Worm (Caenorhabditis elegans): ENCODE results near the gene bigr-1.

The bigr-1 gene

DNA sequence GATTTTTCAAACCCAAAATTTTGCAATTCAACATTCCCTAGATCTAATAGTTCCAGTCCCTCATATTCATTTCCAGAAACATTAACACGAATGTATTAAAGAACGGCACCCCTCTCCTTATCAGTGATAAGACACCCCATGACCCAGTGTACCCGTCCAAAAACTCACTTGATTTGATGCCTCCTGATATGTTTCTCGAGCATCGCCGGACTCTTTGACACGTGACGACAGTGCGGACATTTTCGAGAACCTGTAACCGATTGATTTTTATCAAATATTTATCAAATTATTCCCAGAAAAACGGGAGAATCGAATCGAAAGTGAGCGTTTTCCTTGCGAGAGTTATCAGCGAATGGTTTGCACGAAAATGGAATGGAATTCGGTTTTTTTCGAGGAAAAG, 30.5 kb upstream of the bigr-1 start (continued):
- TF ChIP-seq dmd-8 (GFP tag; IDR thresholded peaks at IDR 0.05) (no peak), daf-8 (GFP tag; IDR thresholded peaks at IDR 0.05) (no peak), egl-27 (tag; optimal IDR thresholded peaks at IDR 0.05) (no peak), rbr-2 (tag; optimal IDR thresholded peaks at IDR 0.05) (no peak), mes-2 (tag; optimal IDR thresholded peaks at IDR 0.05; ENCODE audit: poor library complexity, severe bottlenecking) (peak; percentile 39), ceh-82 (tag; optimal IDR thresholded peaks at IDR 0.05) (no peak), nhr-48 (tag; optimal IDR thresholded peaks at IDR 0.05) (peak; percentile 79), fos-1 (tag; optimal IDR thresholded peaks at IDR 0.05) (no peak), daf-16 (GFP tag; optimal IDR thresholded peaks at IDR 0.05) (peak in 1 of 2 experiments; percentile 22), daf-16 (tag; optimal IDR thresholded peaks at IDR 0.05) (peak; percentile 93), daf-12 (tag; optimal IDR thresholded peaks at IDR 0.05) (no peak), lim-7 (GFP tag; IDR thresholded peaks at IDR 0.05) (no peak), set-16 (GFP tag; IDR thresholded peaks at IDR 0.05) (no peak)

DNA sequence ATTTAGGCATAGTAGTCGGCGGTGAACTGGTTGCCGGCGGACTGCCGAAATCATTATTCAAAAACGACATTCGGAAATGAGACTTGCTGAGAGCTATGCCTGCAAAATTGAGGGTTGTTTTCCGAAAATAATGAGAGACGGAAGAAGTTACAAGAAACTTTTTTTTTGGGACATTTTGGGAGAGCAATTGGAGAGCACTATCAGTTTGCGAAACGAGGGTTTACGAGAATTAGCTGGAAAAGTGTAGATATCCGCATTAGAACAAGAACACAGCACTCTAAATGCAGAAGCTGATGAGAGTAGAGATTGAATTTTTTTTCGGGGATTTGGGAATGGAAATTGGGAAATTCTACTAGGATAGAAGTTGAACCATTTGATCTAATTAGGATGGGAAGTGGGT, 29.0 kb upstream of the bigr-1 start, which contains the start of gene pqm-1:
Gene pqm-1, minus strand, starts transcription at position 101 of the 400 bp plus-strand sequence.
- TF ChIP-seq gei-8 (GFP tag; optimal IDR thresholded peaks at IDR 0.05) (no peak), aha-1 (tag) (peak; percentile 21)

DNA sequence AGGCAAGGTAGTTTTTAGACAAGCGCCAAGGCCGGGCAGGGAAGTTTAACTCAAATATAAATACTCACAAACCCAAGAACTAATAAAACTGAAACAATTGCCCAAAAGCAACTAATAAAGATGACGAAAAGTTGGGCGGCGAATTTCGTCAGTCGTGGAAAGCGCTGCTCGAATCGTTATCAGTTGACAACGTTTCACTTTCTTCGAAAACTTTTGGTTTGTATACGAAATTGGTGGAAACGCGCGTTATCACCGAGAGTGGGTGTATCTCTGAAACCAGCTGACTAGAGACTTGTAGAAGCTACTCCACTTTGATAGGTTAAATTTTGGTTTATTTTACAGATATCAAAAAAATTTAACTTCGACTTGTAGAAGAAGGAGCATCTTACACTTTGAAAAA, 28.4 kb upstream of the bigr-1 start:
- TF ChIP-seq ZK337.2 (GFP tag; IDR thresholded peaks at IDR 0.05) = no peak
- peak; percentile 12; the same call in 1 of the 2 replicates for TF ChIP-seq lin-38 (GFP tag; IDR thresholded peaks at IDR 0.05)
- no peak for TF ChIP-seq ZK546.5 (tag; optimal IDR thresholded peaks at IDR 0.05)
- peak; percentile 13 for TF ChIP-seq nhr-48 (tag; optimal IDR thresholded peaks at IDR 0.05)
- TF ChIP-seq hlh-11 (tag; optimal IDR thresholded peaks at IDR 0.05) = peak; percentile 76
- TF ChIP-seq php-3 (GFP tag; IDR thresholded peaks at IDR 0.05) = 0 out of 2 replicates have a peak, but pooled peaks have one; percentile 38
- no peak for TF ChIP-seq madf-9 (GFP tag; conservative IDR thresholded peaks at IDR 0.05)
- TF ChIP-seq mes-2 (tag; optimal IDR thresholded peaks at IDR 0.05; ENCODE audit: poor library complexity, severe bottlenecking) = peak; percentile 13
- peak; percentile 74 for TF ChIP-seq dmd-6 (GFP tag; IDR thresholded peaks at IDR 0.05)
- TF ChIP-seq tra-1 (GFP tag; IDR thresholded peaks at IDR 0.05) = 0 out of 2 replicates have a peak, but pooled peaks have one; percentile 37
- no peak for TF ChIP-seq egl-27 (tag; optimal IDR thresholded peaks at IDR 0.05)
- peak; percentile 67 for TF ChIP-seq dve-1 (tag; optimal IDR thresholded peaks at IDR 0.05; ENCODE audit: insufficient read depth)
- TF ChIP-seq nhr-28 (tag; optimal IDR thresholded peaks at IDR 0.05) = peak; percentile 41
- no peak for TF ChIP-seq F49E8.2 (tag; optimal IDR thresholded peaks at IDR 0.05; ENCODE audit: borderline replicate concordance)
- TF ChIP-seq nhr-77 (tag; optimal IDR thresholded peaks at IDR 0.05) = no peak
- no peak for TF ChIP-seq daf-16 (GFP tag; optimal IDR thresholded peaks at IDR 0.05)
- TF ChIP-seq daf-16 (tag; optimal IDR thresholded peaks at IDR 0.05) = peak; percentile 78
- TF ChIP-seq ama-1 (optimal IDR thresholded peaks at IDR 0.05) = peak; percentile 9
- TF ChIP-seq aha-1 (tag) = peak; percentile 63

DNA sequence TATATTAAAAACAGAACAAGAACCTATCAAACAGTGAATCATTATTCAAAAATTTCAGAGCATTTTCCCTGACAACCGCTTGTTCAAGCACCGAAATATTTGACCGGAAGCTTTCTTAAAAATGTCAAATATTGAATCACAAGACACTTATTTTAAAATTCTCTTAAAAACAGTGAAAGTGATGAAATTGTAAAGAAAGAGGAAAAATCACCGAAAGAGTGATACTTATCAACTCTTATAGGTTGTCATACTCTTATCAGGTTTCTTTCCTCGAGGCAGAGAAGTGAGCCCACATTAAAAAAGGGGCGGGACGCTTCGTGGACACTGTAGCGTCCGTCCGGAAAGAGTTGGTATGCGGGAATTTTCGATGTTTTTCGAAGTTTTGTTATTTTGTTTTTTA, 27.7 kb upstream of the bigr-1 start:
- TF ChIP-seq nhr-76 (tag; optimal IDR thresholded peaks at IDR 0.05) (no peak), F26F4.8 (GFP tag; conservative IDR thresholded peaks at IDR 0.05) (no peak), daf-16 (GFP tag; optimal IDR thresholded peaks at IDR 0.05) (no peak), daf-16 (tag; optimal IDR thresholded peaks at IDR 0.05) (peak; percentile 63), hlh-11 (tag; optimal IDR thresholded peaks at IDR 0.05) (peak; percentile 66), php-3 (GFP tag; IDR thresholded peaks at IDR 0.05) (0 out of 2 replicates have a peak, but pooled peaks have one; percentile 32), jun-1 (tag; optimal IDR thresholded peaks at IDR 0.05) (peak; percentile 16), dve-1 (tag; optimal IDR thresholded peaks at IDR 0.05; ENCODE audit: insufficient read depth) (peak; percentile 65), mdl-1 (tag; optimal IDR thresholded peaks at IDR 0.05) (no peak), madf-9 (GFP tag; conservative IDR thresholded peaks at IDR 0.05) (no peak), unc-62 (GFP tag; optimal IDR thresholded peaks at IDR 0.05 in 1 of 2) (peak in 1 of 2 experiments; percentile 20), unc-62 (tag; optimal IDR thresholded peaks at IDR 0.05) (no peak), nhr-28 (tag; optimal IDR thresholded peaks at IDR 0.05) (peak; percentile 47), nhr-77 (tag; optimal IDR thresholded peaks at IDR 0.05) (peak; percentile 48), dmd-6 (GFP tag; IDR thresholded peaks at IDR 0.05) (peak; percentile 52), nhr-10 (tag; optimal IDR thresholded peaks at IDR 0.05) (peak; percentile 40), dmd-8 (GFP tag; IDR thresholded peaks at IDR 0.05) (no peak), nhr-48 (tag; optimal IDR thresholded peaks at IDR 0.05) (peak; percentile 8), sdz-12 (GFP tag; optimal IDR thresholded peaks at IDR 0.05) (no peak), hlh-30 (tag; optimal IDR thresholded peaks at IDR 0.05; ENCODE audit: insufficient read depth) (peak; percentile 56)
